Worm (Caenorhabditis elegans) whole organism, L3 larva: ENCODE measurements around the gene C26H9A.4.

ENCODE experiments used
- ama-1 ChIP-seq: fragments of 150-350 bp; optimal IDR thresholded peaks from 2 replicates; lab custom pipeline; 2018
- ceh-28 ChIP-seq: fragments of 150-350 bp; optimal IDR thresholded peaks from 2 replicates; lab custom pipeline; 2014; ENCODE audit warnings: missing biosample characterization, missing genetic modification reagents, missing genetic modification characterization
- fkh-10 ChIP-seq: sonication (generic microtip); optimal IDR thresholded peaks from 2 replicates; lab custom pipeline; 2017; ENCODE audit warnings: missing biosample characterization, missing genetic modification reagents, missing genetic modification characterization
- lin-39 ChIP-seq: fragments of 150-350 bp; optimal IDR thresholded peaks from 2 replicates; lab custom pipeline; 2018; ENCODE audit warnings: missing biosample characterization, missing genetic modification reagents, missing genetic modification characterization
- nhr-25 ChIP-seq: sonication (generic microtip); optimal IDR thresholded peaks from 2 replicates; lab custom pipeline; 2017; ENCODE audit warnings: missing biosample characterization, missing genetic modification characterization
- nhr-76 ChIP-seq: fragments of 150-350 bp; sonication (generic microtip); optimal IDR thresholded peaks from 5 replicates; lab custom pipeline; 2014; ENCODE audit warnings: missing biosample characterization, missing genetic modification characterization
- snpc-4 ChIP-seq: fragments of 150-350 bp; optimal IDR thresholded peaks from 2 replicates; lab custom pipeline; 2014; ENCODE audit warnings: missing biosample characterization, missing genetic modification characterization
- zag-1 ChIP-seq: fragments of 150-350 bp; optimal IDR thresholded peaks from 2 replicates; lab custom pipeline; 2014; ENCODE audit warnings: missing biosample characterization, missing genetic modification characterization
- ztf-11 ChIP-seq: fragments of 150-350 bp; optimal IDR thresholded peaks from 2 replicates; lab custom pipeline; 2014; ENCODE audit warnings: missing biosample characterization, missing genetic modification characterization

DNA sequence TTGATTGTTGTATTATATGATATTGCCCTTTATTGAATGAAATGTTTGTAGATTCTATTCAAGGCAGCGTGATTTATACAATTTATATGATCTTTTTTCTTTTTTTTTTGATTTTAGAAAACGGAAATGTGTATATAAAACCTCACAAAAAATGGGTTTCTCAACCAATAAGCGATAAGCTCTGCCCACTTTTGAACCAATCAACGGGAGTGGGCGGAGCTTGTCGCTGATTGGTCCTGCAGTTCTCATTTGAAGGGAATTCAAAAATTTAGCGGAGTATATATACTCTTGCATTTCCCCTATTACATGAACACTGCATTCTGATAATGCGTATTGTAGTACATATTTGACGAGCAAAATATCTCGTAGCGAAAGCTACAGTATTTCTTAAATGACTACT, 2.6 kb upstream of the C26H9A.4 start:
- TF ChIP-seq nhr-25 (tag; lab: Kevin White, UChicago): no peak
- TF ChIP-seq ceh-28: no peak
- TF ChIP-seq fkh-10 (GFP tag; lab: Kevin White, UChicago): no peak
- no peak for TF ChIP-seq ama-1 (lab: Kevin White, UChicago)
- TF ChIP-seq snpc-4 (tag; lab: Kevin White, UChicago): no peak
- TF ChIP-seq nhr-76 (tag; lab: Kevin White, UChicago): no peak
- TF ChIP-seq zag-1: no peak
- TF ChIP-seq ztf-11 (tag; lab: Kevin White, UChicago): no peak
- TF ChIP-seq lin-39 (tag; lab: Kevin White, UChicago): no peak
